Fruit fly (Drosophila melanogaster) whole organism, embryonic: ENCODE data around the gene CG5665.

Source experiments
- Adf1 ChIP-seq: fragments of 200-800 bp; sonication (Bioruptor generic); IDR thresholded peaks from 2 replicates; pipeline ENCODE4 v1.3.6; 2022; ENCODE audit warnings: missing biosample characterization, missing genetic modification characterization
- Antp ChIP-seq: fragments of 200-800 bp; sonication (Bioruptor generic); optimal IDR thresholded peaks from 3 replicates; lab custom pipeline; 2016; ENCODE audit warnings: missing biosample characterization, missing genetic modification characterization
- Atf3 ChIP-seq: fragments of 200-800 bp; sonication (Bioruptor generic); optimal IDR thresholded peaks from 3 replicates; lab custom pipeline; 2016; ENCODE audit warnings: missing biosample characterization, missing genetic modification characterization
- CG10274 ChIP-seq: fragments of 200-800 bp; sonication (Bioruptor generic); optimal IDR thresholded peaks from 3 replicates; lab custom pipeline; 2017; ENCODE audit warnings: missing biosample characterization, mild to moderate bottlenecking, missing genetic modification characterization
- CG12071 ChIP-seq: fragments of 200-800 bp; sonication (Bioruptor generic); optimal IDR thresholded peaks from 3 replicates; lab custom pipeline; 2018; ENCODE audit warnings: missing biosample characterization, mild to moderate bottlenecking, missing genetic modification characterization
- CG12769 ChIP-seq: fragments of 200-800 bp; sonication (Bioruptor generic); optimal IDR thresholded peaks from 2 replicates; lab custom pipeline; 2019; ENCODE audit warnings: missing biosample characterization, mild to moderate bottlenecking, missing genetic modification characterization, moderate library complexity
- CG17385 ChIP-seq: fragments of 200-800 bp; sonication (Bioruptor generic); optimal IDR thresholded peaks from 3 replicates; lab custom pipeline; 2018; ENCODE audit warnings: missing biosample characterization, mild to moderate bottlenecking, missing genetic modification characterization
- CG2678 ChIP-seq: fragments of 200-800 bp; sonication (Bioruptor generic); optimal IDR thresholded peaks from 3 replicates; lab custom pipeline; 2019; ENCODE audit warnings: missing biosample characterization, mild to moderate bottlenecking, missing genetic modification characterization, moderate library complexity
- CG30020 ChIP-seq: fragments of 200-800 bp; optimal IDR thresholded peaks from 2 replicates; lab custom pipeline; 2019; ENCODE audit warnings: missing biosample characterization, mild to moderate bottlenecking, missing genetic modification characterization, moderate library complexity
- CG33557 ChIP-seq: fragments of 200-800 bp; sonication (Bioruptor generic); optimal IDR thresholded peaks from 2 replicates; lab custom pipeline; 2019; ENCODE audit warnings: missing biosample characterization, mild to moderate bottlenecking, missing genetic modification characterization, moderate library complexity
- CG3726 ChIP-seq: fragments of 200-800 bp; sonication (Bioruptor generic); IDR thresholded peaks from 3 replicates; pipeline ENCODE4, ENCODE4 v1.3.6; 2022; ENCODE audit warnings: missing biosample characterization, missing genetic modification characterization
- CG5180 ChIP-seq: fragments of 200-800 bp; sonication (Bioruptor generic); optimal IDR thresholded peaks from 3 replicates; lab custom pipeline; 2017; ENCODE audit warnings: missing biosample characterization, missing genetic modification characterization, mild to moderate bottlenecking, moderate library complexity, missing genetic modification reagents
- CG5953 ChIP-seq: fragments of 200-800 bp; sonication (Bioruptor generic); IDR thresholded peaks from 2 replicates; pipeline ENCODE4 v1.3.6; 2022; ENCODE audit warnings: missing biosample characterization, missing genetic modification characterization
- CG6765 ChIP-seq: fragments of 200-800 bp; sonication (Bioruptor generic); optimal IDR thresholded peaks from 3 replicates; lab custom pipeline; 2017; ENCODE audit warnings: missing biosample characterization, mild to moderate bottlenecking, missing genetic modification characterization
- CG7745 ChIP-seq: fragments of 200-800 bp; sonication (Bioruptor generic); optimal IDR thresholded peaks from 2 replicates; lab custom pipeline; 2018; ENCODE audit warnings: missing biosample characterization, mild to moderate bottlenecking, missing genetic modification characterization, moderate library complexity
- CG8089 ChIP-seq: fragments of 200-800 bp; sonication (Bioruptor generic); optimal IDR thresholded peaks from 3 replicates; lab custom pipeline; 2016; ENCODE audit warnings: missing biosample characterization, missing genetic modification characterization
- CG8281 ChIP-seq: fragments of 200-800 bp; sonication (Bioruptor generic); optimal IDR thresholded peaks from 2 replicates; lab custom pipeline; 2018; ENCODE audit warnings: missing biosample characterization, mild to moderate bottlenecking, missing genetic modification characterization, moderate library complexity
- CG8290 ChIP-seq, 3 experiments: fragments of 200-800 bp; sonication (Bioruptor generic); optimal IDR thresholded peaks; 2 replicates each; lab custom pipeline; 2016 to 2019; ENCODE audit warnings: missing biosample characterization in 3 of 3, missing genetic modification characterization in 3 of 3, mild to moderate bottlenecking in 2 of 3, moderate library complexity in 1 of 3
- CG8359 ChIP-seq: fragments of 200-800 bp; sonication (Bioruptor generic); optimal IDR thresholded peaks from 2 replicates; lab custom pipeline; 2017; ENCODE audit warnings: missing biosample characterization, mild to moderate bottlenecking, missing genetic modification characterization, borderline replicate concordance
- CG8765 ChIP-seq: fragments of 200-800 bp; sonication (Bioruptor generic); IDR thresholded peaks from 2 replicates; pipeline ENCODE4 v1.3.6; 2022; ENCODE audit warnings: missing biosample characterization, missing genetic modification characterization
- CrebB ChIP-seq: fragments of 200-800 bp; sonication (Bioruptor generic); optimal IDR thresholded peaks from 3 replicates; lab custom pipeline; 2018; ENCODE audit warnings: missing biosample characterization, mild to moderate bottlenecking, missing genetic modification characterization
- Dek ChIP-seq: fragments of 200-800 bp; sonication (Bioruptor generic); optimal IDR thresholded peaks from 3 replicates; lab custom pipeline; 2019; ENCODE audit warnings: missing biosample characterization, mild to moderate bottlenecking, missing genetic modification characterization, moderate library complexity
- Dip2 ChIP-seq: fragments of 200-800 bp; sonication (Bioruptor generic); IDR thresholded peaks from 2 replicates; pipeline ENCODE4 v1.3.6; 2022; ENCODE audit warnings: missing biosample characterization, missing genetic modification characterization
- Dp ChIP-seq: fragments of 200-800 bp; sonication (Bioruptor generic); optimal IDR thresholded peaks from 2 replicates; lab custom pipeline; 2018; ENCODE audit warnings: missing biosample characterization, mild to moderate bottlenecking, missing genetic modification characterization, moderate library complexity
- E2f2 ChIP-seq: fragments of 200-800 bp; sonication (Bioruptor generic); IDR thresholded peaks from 2 replicates; pipeline ENCODE4 v1.3.6; 2022; ENCODE audit warnings: missing biosample characterization, missing genetic modification characterization
- Gsc ChIP-seq: fragments of 200-800 bp; sonication (Bioruptor generic); IDR thresholded peaks from 2 replicates; pipeline ENCODE4 v1.3.6; 2022; ENCODE audit warnings: missing biosample characterization, missing genetic modification characterization
- Hey ChIP-seq: fragments of 200-800 bp; sonication (Bioruptor generic); optimal IDR thresholded peaks from 3 replicates; lab custom pipeline; 2018; ENCODE audit warnings: missing biosample characterization, mild to moderate bottlenecking, missing genetic modification characterization
- Mes4 ChIP-seq: fragments of 200-800 bp; sonication (Bioruptor generic); optimal IDR thresholded peaks from 2 replicates; lab custom pipeline; 2016; ENCODE audit warnings: missing biosample characterization, missing genetic modification characterization
- Opbp ChIP-seq: fragments of 200-800 bp; sonication (Bioruptor generic); IDR thresholded peaks from 3 replicates; pipeline ENCODE4 v1.3.6; 2022; ENCODE audit warnings: missing biosample characterization, missing genetic modification characterization; ENCODE audit not compliant: partially characterized antibody
- PHDP ChIP-seq: fragments of 200-800 bp; sonication (Bioruptor generic); optimal IDR thresholded peaks from 3 replicates; lab custom pipeline; 2018; ENCODE audit warnings: missing biosample characterization, mild to moderate bottlenecking, missing genetic modification characterization, moderate library complexity
- Scr ChIP-seq: fragments of 200-800 bp; sonication (Bioruptor generic); IDR thresholded peaks from 2 replicates; pipeline ENCODE4 v1.3.6; 2022; ENCODE audit warnings: missing biosample characterization, missing genetic modification characterization; ENCODE audit not compliant: partially characterized antibody
- Six4 ChIP-seq: fragments of 200-800 bp; sonication (Bioruptor generic); optimal IDR thresholded peaks from 2 replicates; lab custom pipeline; 2016; ENCODE audit warnings: missing biosample characterization, missing genetic modification characterization
- Sry-β ChIP-seq: fragments of 200-800 bp; sonication (Bioruptor generic); optimal IDR thresholded peaks from 2 replicates; lab custom pipeline; 2018; ENCODE audit warnings: missing biosample characterization, mild to moderate bottlenecking, missing genetic modification characterization, moderate library complexity
- TFAM ChIP-seq: fragments of 200-800 bp; sonication (Bioruptor generic); optimal IDR thresholded peaks from 2 replicates; lab custom pipeline; 2017; ENCODE audit warnings: missing biosample characterization, missing genetic modification characterization, inconsistent platforms
- ac ChIP-seq: fragments of 200-800 bp; sonication (Bioruptor generic); optimal IDR thresholded peaks from 3 replicates; lab custom pipeline; 2017; ENCODE audit warnings: missing biosample characterization, mild to moderate bottlenecking, missing genetic modification characterization
- al ChIP-seq: fragments of 200-800 bp; sonication (Bioruptor generic); IDR thresholded peaks from 2 replicates; pipeline ENCODE4 v1.3.6; 2022; ENCODE audit warnings: missing biosample characterization, missing genetic modification characterization
- bbx ChIP-seq: fragments of 200-800 bp; sonication (Bioruptor generic); IDR thresholded peaks from 2 replicates; pipeline ENCODE4 v1.3.6; 2022; ENCODE audit warnings: missing biosample characterization, missing genetic modification characterization; ENCODE audit not compliant: partially characterized antibody
- bsh ChIP-seq, 2 experiments: fragments of 200-800 bp; sonication (Bioruptor generic); optimal IDR thresholded peaks; 2 replicates each; lab custom pipeline; 2017 to 2018; ENCODE audit warnings: mild to moderate bottlenecking in 2 of 2, missing biosample characterization in 2 of 2, missing genetic modification characterization in 2 of 2, moderate library complexity in 1 of 2
- ci ChIP-seq: fragments of 200-800 bp; sonication (Bioruptor generic); IDR thresholded peaks from 3 replicates; pipeline ENCODE4 v1.3.6; 2022; ENCODE audit warnings: missing biosample characterization, missing genetic modification characterization
- dmrt99B ChIP-seq: fragments of 200-800 bp; sonication (Bioruptor generic); optimal IDR thresholded peaks from 2 replicates; lab custom pipeline; 2018; ENCODE audit warnings: missing biosample characterization, mild to moderate bottlenecking, missing genetic modification characterization, moderate library complexity
- fd3F ChIP-seq: fragments of 200-800 bp; sonication (Bioruptor generic); optimal IDR thresholded peaks from 2 replicates; lab custom pipeline; 2018; ENCODE audit warnings: missing biosample characterization, mild to moderate bottlenecking, missing genetic modification characterization, moderate library complexity
- fu2 ChIP-seq: fragments of 200-800 bp; sonication (Bioruptor generic); optimal IDR thresholded peaks from 2 replicates; lab custom pipeline; 2016; ENCODE audit warnings: missing biosample characterization, missing genetic modification characterization
- grn ChIP-seq: fragments of 200-800 bp; sonication (Bioruptor generic); optimal IDR thresholded peaks from 3 replicates; lab custom pipeline; 2017; ENCODE audit warnings: missing biosample characterization, missing genetic modification characterization
- ind ChIP-seq: fragments of 200-800 bp; sonication (Bioruptor generic); optimal IDR thresholded peaks from 3 replicates; lab custom pipeline; 2016; ENCODE audit warnings: missing biosample characterization, missing genetic modification characterization
- sens-2 ChIP-seq: fragments of 200-800 bp; sonication (Bioruptor generic); IDR thresholded peaks from 2 replicates; pipeline ENCODE4 v1.3.6; 2022; ENCODE audit warnings: missing biosample characterization, missing genetic modification characterization
- slp2 ChIP-seq: fragments of 200-800 bp; sonication (Bioruptor generic); optimal IDR thresholded peaks from 2 replicates; lab custom pipeline; 2016; ENCODE audit warnings: missing biosample characterization, missing genetic modification characterization
- sr ChIP-seq: fragments of 200-800 bp; sonication (Bioruptor generic); IDR thresholded peaks from 3 replicates; pipeline ENCODE4 v1.3.6; 2022; ENCODE audit warnings: missing biosample characterization, missing genetic modification characterization
- ssp ChIP-seq: fragments of 200-800 bp; sonication (Bioruptor generic); IDR thresholded peaks from 2 replicates; pipeline ENCODE4 v1.3.6; 2022; ENCODE audit warnings: missing biosample characterization, missing genetic modification characterization
- unpg ChIP-seq: fragments of 200-800 bp; sonication (Bioruptor generic); optimal IDR thresholded peaks from 3 replicates; lab custom pipeline; 2018; ENCODE audit warnings: missing biosample characterization, mild to moderate bottlenecking, missing genetic modification characterization, moderate library complexity
- zfh1 ChIP-seq: fragments of 200-800 bp; sonication (Bioruptor generic); IDR thresholded peaks from 3 replicates; pipeline ENCODE4 v1.3.6; 2022; ENCODE audit warnings: missing biosample characterization, missing genetic modification characterization

CG5665 gene

DNA sequence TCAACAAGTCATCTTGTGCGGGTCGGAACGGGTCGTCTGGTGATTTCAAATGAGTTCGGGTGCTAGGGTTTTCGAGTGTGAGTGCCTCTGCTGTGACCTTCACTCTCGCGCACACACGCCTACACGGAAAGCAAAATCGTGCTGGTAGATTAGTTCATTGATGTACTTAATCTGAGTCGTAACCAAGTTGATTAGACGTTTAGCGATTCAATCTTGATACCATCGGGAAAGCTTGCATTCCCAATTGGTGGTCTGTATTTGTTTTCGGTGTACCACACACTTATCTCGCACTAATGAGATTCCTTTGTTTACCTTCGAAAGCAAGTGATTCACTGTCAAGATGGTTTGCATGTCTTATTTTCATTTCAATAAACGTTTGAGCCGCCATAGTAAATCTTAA lies 30.7 kb downstream of the CG5665 start (continued):
- TF ChIP-seq Dek (peak; percentile 45), Atf3 (GFP tag; lab: Kevin White, UChicago) (no peak), CG5180 (GFP tag; lab: Kevin White, UChicago) (no peak), grn (GFP tag; lab: Kevin White, UChicago) (peak; percentile 78), Antp (GFP tag; lab: Kevin White, UChicago) (peak; percentile 59), sr (GFP tag; lab: Robert Waterston, UW) (0 out of 3 replicates have a peak, but pooled peaks have one; percentile 35), CG8765 (GFP tag; lab: Robert Waterston, UW) (no peak), ind (GFP tag; lab: Kevin White, UChicago) (peak; percentile 36), Dp (GFP tag; lab: Kevin White, UChicago) (no peak), CG8281 (no peak), sens-2 (GFP tag; lab: Robert Waterston, UW) (no peak), Gsc (GFP tag; lab: Robert Waterston, UW) (no peak), Scr (no peak), Mes4 (GFP tag; lab: Kevin White, UChicago) (no peak), Opbp (GFP tag; lab: Robert Waterston, UW) (no peak), fd3F (GFP tag; lab: Kevin White, UChicago) (peak; percentile 28), ci (peak; percentile 27; the same call in 1 of the 3 replicates), fu2 (no peak), al (no peak), CG17385 (GFP tag; lab: Kevin White, UChicago) (peak; percentile 13), CG3726 (GFP tag; lab: Robert Waterston, UW) (no peak), CG12769 (tag; lab: Kevin White, UChicago) (peak; percentile 87), Adf1 (GFP tag; lab: Robert Waterston, UW) (no peak), CG33557 (GFP tag; lab: Kevin White, UChicago) (no peak), TFAM (GFP tag; lab: Kevin White, UChicago) (no peak), E2f2 (GFP tag; lab: Robert Waterston, UW) (peak; percentile 22; the same call in 1 of the 2 replicates), CG8089 (GFP tag; lab: Kevin White, UChicago) (no peak), CG6765 (GFP tag; lab: Kevin White, UChicago) (no peak), Six4 (GFP tag; lab: Kevin White, UChicago) (no peak), CG7745 (tag; lab: Kevin White, UChicago) (no peak), ssp (GFP tag; lab: Robert Waterston, UW) (no peak), CG30020 (tag; lab: Kevin White, UChicago) (no peak), CrebB (peak; percentile 25), dmrt99B (peak; percentile 38), zfh1 (GFP tag; lab: Robert Waterston, UW) (no peak), Sry-β (no peak), ac (GFP tag; lab: Kevin White, UChicago) (no peak), Dip2 (no peak), bsh (GFP tag; optimal IDR thresholded peaks at IDR 0.05; lab: Kevin White, UChicago) (peak in 1 of 2 experiments; percentile 0), CG2678 (peak; percentile 60), bbx (GFP tag; lab: Robert Waterston, UW) (no peak), CG12071 (GFP tag; lab: Kevin White, UChicago) (peak; percentile 18), CG5953 (no peak), CG8359 (GFP tag; lab: Kevin White, UChicago) (no peak), Hey (tag; lab: Kevin White, UChicago) (peak; percentile 21), unpg (GFP tag; lab: Kevin White, UChicago) (peak; percentile 48), CG10274 (GFP tag; lab: Kevin White, UChicago) (no peak), CG8290 (GFP tag; optimal IDR thresholded peaks at IDR 0.05; lab: Kevin White, UChicago) (no peak), CG8290 (tag; optimal IDR thresholded peaks at IDR 0.05; lab: Kevin White, UChicago) (peak in 1 of 2 experiments; percentile 85), slp2 (GFP tag; lab: Kevin White, UChicago) (no peak), PHDP (tag; lab: Kevin White, UChicago) (peak; percentile 47)
